Comparison of ENCODE assay signal across 2 fruit fly cellular contexts in the genomic region with DNA sequence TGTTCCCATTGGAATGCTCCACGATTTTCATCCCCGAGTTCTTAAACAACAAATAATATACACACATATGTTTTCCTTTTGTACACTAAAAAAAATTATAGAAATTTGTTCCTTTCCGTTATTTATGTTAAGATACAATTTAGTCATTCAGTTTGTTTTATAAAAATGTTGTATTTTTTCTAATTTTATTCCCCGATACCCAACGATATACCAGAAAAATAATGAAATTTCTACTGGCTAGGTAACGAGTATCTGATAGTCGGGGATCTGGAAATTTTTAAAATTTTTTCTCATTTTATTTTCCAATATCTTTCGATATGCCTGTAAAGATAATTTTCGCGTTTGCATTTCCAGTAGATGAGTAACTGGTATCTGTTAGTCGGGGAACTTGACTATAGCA.
TF ChIP-seq lines count a peak whose summit lies in the region.

No protein-coding gene starts in this region.

- no peak for TF ChIP-seq CTCF in whole organism, embryonic (GFP tag; optimal IDR thresholded peaks at IDR 0.05; lab: Kevin White, UChicago)

TF ChIP-seq in whole organism, embryonic, 481 proteins besides CTCF, POLR2A, EP300 and RAD21:
- TF ChIP-seq CG7745 (tag; optimal IDR thresholded peaks at IDR 0.05; lab: Kevin White, UChicago) (no peak), Side (GFP tag; optimal IDR thresholded peaks at IDR 0.05; lab: Kevin White, UChicago) (no peak), Jarid2 (GFP tag; optimal IDR thresholded peaks at IDR 0.05; lab: Kevin White, UChicago) (no peak), Doc3 (GFP tag; IDR thresholded peaks at IDR 0.05; lab: Robert Waterston, UW; ENCODE audit: partially characterized antibody) (no peak), CG16813 (GFP tag; IDR thresholded peaks at IDR 0.05; lab: Robert Waterston, UW; ENCODE audit: partially characterized antibody) (no peak), zf30C (GFP tag; optimal IDR thresholded peaks at IDR 0.05; lab: Kevin White, UChicago) (peak; percentile 53), CG17361 (GFP tag; IDR thresholded peaks at IDR 0.05; lab: Robert Waterston, UW) (peak; percentile 55; the same call in 2 of the 3 replicates), CG30403 (GFP tag; optimal IDR thresholded peaks at IDR 0.05; lab: Kevin White, UChicago) (peak; percentile 5), Elba2 (GFP tag; optimal IDR thresholded peaks at IDR 0.05; lab: Kevin White, UChicago) (no peak), gem (tag; optimal IDR thresholded peaks at IDR 0.05; lab: Kevin White, UChicago) (peak; percentile 52), sc (optimal IDR thresholded peaks at IDR 0.05; lab: Kevin White, UChicago) (no peak), sc (GFP tag; optimal IDR thresholded peaks at IDR 0.05; lab: Kevin White, UChicago) (peak; percentile 19), dmrt11E (tag; optimal IDR thresholded peaks at IDR 0.05; lab: Kevin White, UChicago) (peak; percentile 53), zfh2 (GFP tag; optimal IDR thresholded peaks at IDR 0.05; lab: Kevin White, UChicago) (no peak), sens (GFP tag; lab: Kevin White, UChicago) (peak; percentile 84), CoRest (tag; optimal IDR thresholded peaks at IDR 0.05; lab: Kevin White, UChicago) (no peak), CG6689 (GFP tag; IDR thresholded peaks at IDR 0.05; lab: Robert Waterston, UW) (no peak), CG14441 (GFP tag; IDR thresholded peaks at IDR 0.05; lab: Robert Waterston, UW) (no peak), CG3065 (GFP tag; optimal IDR thresholded peaks at IDR 0.05; lab: Kevin White, UChicago) (no peak), NFAT (GFP tag; IDR thresholded peaks at IDR 0.05; lab: Robert Waterston, UW) (no peak), CG2199 (GFP tag; IDR thresholded peaks at IDR 0.05; lab: Robert Waterston, UW) (peak; percentile 12; the same call in 1 of the 3 replicates), D19A (tag; optimal IDR thresholded peaks at IDR 0.05; lab: Kevin White, UChicago) (peak; percentile 54), CG6813 (GFP tag; optimal IDR thresholded peaks at IDR 0.05; lab: Kevin White, UChicago) (no peak), run (tag; optimal IDR thresholded peaks at IDR 0.05; lab: Kevin White, UChicago) (no peak), CG18262 (tag; optimal IDR thresholded peaks at IDR 0.05; lab: Kevin White, UChicago) (peak; percentile 51), Nf-YC (tag; optimal IDR thresholded peaks at IDR 0.05; lab: Kevin White, UChicago) (peak; percentile 8), lola (GFP tag; optimal IDR thresholded peaks at IDR 0.05; lab: Kevin White, UChicago) (peak in 1 of 3 experiments; percentile 44), Nf-YB (GFP tag; optimal IDR thresholded peaks at IDR 0.05; lab: Kevin White, UChicago) (peak; percentile 20), CG4424 (GFP tag; optimal IDR thresholded peaks at IDR 0.05; lab: Kevin White, UChicago) (peak; percentile 21), CG13894 (tag; optimal IDR thresholded peaks at IDR 0.05; lab: Kevin White, UChicago) (no peak)

TF ChIP-seq in whole organism, prepupa, 60 proteins besides CTCF, POLR2A, EP300 and RAD21:
- TF ChIP-seq CG11294 (GFP tag; IDR thresholded peaks at IDR 0.05; lab: Robert Waterston, UW) = no peak
- TF ChIP-seq Eip78C (GFP tag; lab: Kevin White, UChicago) = peak; percentile 49
- TF ChIP-seq Hr38 (GFP tag; optimal IDR thresholded peaks at IDR 0.05; lab: Kevin White, UChicago) = no peak
- peak; percentile 1 for TF ChIP-seq Met (GFP tag; optimal IDR thresholded peaks at IDR 0.05; lab: Kevin White, UChicago)
- no peak for TF ChIP-seq eg (GFP tag; IDR thresholded peaks at IDR 0.05; lab: Robert Waterston, UW)
- TF ChIP-seq CG6808 (GFP tag; optimal IDR thresholded peaks at IDR 0.05; lab: Kevin White, UChicago) = no peak
- no peak for TF ChIP-seq acj6 (GFP tag; optimal IDR thresholded peaks at IDR 0.05; lab: Kevin White, UChicago)
